Worm (Caenorhabditis elegans) whole organism, L2 larva: Measurements from ENCODE around the gene nhr-46.

Source experiments
- C34F6.9 ChIP-seq: fragments of 150-350 bp; optimal IDR thresholded peaks from 2 replicates; lab custom pipeline; 2014; ENCODE audit warnings: missing biosample characterization, missing genetic modification characterization
- F13H6.1 ChIP-seq: sonication (generic microtip); optimal IDR thresholded peaks from 2 replicates; lab custom pipeline; 2016; ENCODE audit warnings: missing genetic modification characterization, missing compliant biosample characterization
- ZK546.5 ChIP-seq: sonication (generic microtip); optimal IDR thresholded peaks from 2 replicates; lab custom pipeline; 2017; ENCODE audit warnings: missing biosample characterization, missing genetic modification characterization
- aly-2 ChIP-seq: fragments of 150-350 bp; optimal IDR thresholded peaks from 2 replicates; lab custom pipeline; 2014; ENCODE audit warnings: missing biosample characterization, missing genetic modification characterization
- ama-1 ChIP-seq: fragments of 150-350 bp; optimal IDR thresholded peaks from 2 replicates; lab custom pipeline; 2018; ENCODE audit warnings: inconsistent platforms
- blmp-1 ChIP-seq: sonication (generic microtip); optimal IDR thresholded peaks from 2 replicates; lab custom pipeline; 2017; ENCODE audit warnings: missing genetic modification characterization, mild to moderate bottlenecking, missing compliant biosample characterization, antibody characterized with exemption, moderate library complexity; ENCODE audit not compliant: insufficient read depth
- ceh-16 ChIP-seq: fragments of 150-350 bp; optimal IDR thresholded peaks from 2 replicates; lab custom pipeline; 2014; ENCODE audit warnings: missing biosample characterization, missing genetic modification characterization
- ceh-82 ChIP-seq: fragments of 150-350 bp; optimal IDR thresholded peaks from 2 replicates; lab custom pipeline; 2014; ENCODE audit warnings: missing biosample characterization, missing genetic modification characterization
- crh-2 ChIP-seq: sonication (generic microtip); optimal IDR thresholded peaks from 2 replicates; lab custom pipeline; 2017; ENCODE audit warnings: missing biosample characterization, missing genetic modification characterization
- dmd-4 ChIP-seq: sonication (generic microtip); optimal IDR thresholded peaks from 2 replicates; lab custom pipeline; 2017; ENCODE audit warnings: missing biosample characterization, missing genetic modification characterization
- egl-27 ChIP-seq: sonication (generic microtip); optimal IDR thresholded peaks from 3 replicates; lab custom pipeline; 2017; ENCODE audit warnings: missing biosample characterization, missing genetic modification reagents, missing genetic modification characterization
- elt-1 ChIP-seq: fragments of 150-350 bp; optimal IDR thresholded peaks from 2 replicates; lab custom pipeline; 2014; ENCODE audit warnings: missing biosample characterization, missing genetic modification characterization
- elt-3 ChIP-seq: sonication (generic microtip); optimal IDR thresholded peaks from 2 replicates; lab custom pipeline; 2017; ENCODE audit warnings: missing biosample characterization, missing genetic modification characterization
- fos-1 ChIP-seq: fragments of 150-350 bp; optimal IDR thresholded peaks from 2 replicates; lab custom pipeline; 2014; ENCODE audit warnings: missing biosample characterization, missing genetic modification characterization
- gmeb-1 ChIP-seq: fragments of 150-350 bp; optimal IDR thresholded peaks from 2 replicates; lab custom pipeline; 2014; ENCODE audit warnings: missing biosample characterization, missing genetic modification characterization
- lin-11 ChIP-seq: fragments of 150-350 bp; sonication (generic microtip); optimal IDR thresholded peaks from 2 replicates; lab custom pipeline; 2014; ENCODE audit warnings: missing biosample characterization, missing genetic modification characterization, inconsistent platforms, mixed read lengths
- lin-39 ChIP-seq: fragments of 150-350 bp; optimal IDR thresholded peaks from 2 replicates; lab custom pipeline; 2014; ENCODE audit warnings: missing biosample characterization, missing genetic modification reagents, missing genetic modification characterization
- lsy-2 ChIP-seq, 2 experiments: fragments of 150-350 bp in 1 of 2; sonication (generic microtip) in 1 of 2; optimal IDR thresholded peaks; 2 replicates each; lab custom pipeline; 2014 to 2017; ENCODE audit warnings: missing biosample characterization in 2 of 2, missing genetic modification characterization in 2 of 2
- mdl-1 ChIP-seq, 2 experiments: fragments of 150-350 bp in 1 of 2; sonication (generic microtip) in 1 of 2; optimal IDR thresholded peaks; 2 replicates each; lab custom pipeline; 2017; ENCODE audit warnings: missing biosample characterization in 2 of 2, missing genetic modification characterization in 2 of 2
- nhr-11 ChIP-seq: fragments of 150-350 bp; optimal IDR thresholded peaks from 2 replicates; lab custom pipeline; 2014; ENCODE audit warnings: missing biosample characterization, missing genetic modification characterization
- nhr-12 ChIP-seq: fragments of 150-350 bp; optimal IDR thresholded peaks from 2 replicates; lab custom pipeline; 2014; ENCODE audit warnings: missing biosample characterization, missing genetic modification characterization
- nhr-129 ChIP-seq: fragments of 150-350 bp; optimal IDR thresholded peaks from 2 replicates; lab custom pipeline; 2014; ENCODE audit warnings: missing biosample characterization, missing genetic modification characterization
- nhr-21 ChIP-seq: fragments of 150-350 bp; optimal IDR thresholded peaks from 2 replicates; lab custom pipeline; 2014; ENCODE audit warnings: missing biosample characterization, missing genetic modification characterization
- nhr-25 ChIP-seq: fragments of 150-350 bp; sonication (generic microtip); optimal IDR thresholded peaks from 3 replicates; lab custom pipeline; 2014; ENCODE audit warnings: missing biosample characterization, missing genetic modification characterization
- nhr-6 ChIP-seq: fragments of 150-350 bp; optimal IDR thresholded peaks from 2 replicates; lab custom pipeline; 2014; ENCODE audit warnings: missing biosample characterization, missing genetic modification characterization
- nhr-77 ChIP-seq: fragments of 150-350 bp; optimal IDR thresholded peaks from 2 replicates; lab custom pipeline; 2014; ENCODE audit warnings: missing biosample characterization, missing genetic modification characterization
- peb-1 ChIP-seq: fragments of 150-350 bp; optimal IDR thresholded peaks from 2 replicates; lab custom pipeline; 2014; ENCODE audit warnings: missing biosample characterization, missing genetic modification characterization
- skn-1 ChIP-seq: sonication (generic microtip); optimal IDR thresholded peaks from 2 replicates; lab custom pipeline; 2017; ENCODE audit warnings: missing biosample characterization, missing genetic modification characterization
- sma-3 ChIP-seq: sonication (generic microtip); optimal IDR thresholded peaks from 2 replicates; lab custom pipeline; 2016; ENCODE audit warnings: missing genetic modification reagents, missing genetic modification characterization, missing compliant biosample characterization
- sma-9 ChIP-seq, 2 experiments: fragments of 150-350 bp in 1 of 2; sonication (generic microtip) in 1 of 2; optimal IDR thresholded peaks; 2 replicates each; lab custom pipeline; 2014 to 2016; ENCODE audit warnings: missing genetic modification characterization in 2 of 2, mild to moderate bottlenecking in 1 of 2, missing biosample characterization in 1 of 2, missing compliant biosample characterization in 1 of 2, missing genetic modification reagents in 1 of 2, moderate library complexity in 1 of 2
- unc-55 ChIP-seq: fragments of 150-350 bp; sonication (generic microtip); optimal IDR thresholded peaks from 3 replicates; lab custom pipeline; 2014; ENCODE audit warnings: missing biosample characterization, missing genetic modification reagents, missing genetic modification characterization
- ztf-1 ChIP-seq: fragments of 200-800 bp; sonication (Bioruptor generic); conservative IDR thresholded peaks from 2 replicates; pipeline ENCODE4 v1.3.6; 2022; ENCODE audit warnings: missing genetic modification characterization, missing compliant biosample characterization

Gene nhr-46

DNA sequence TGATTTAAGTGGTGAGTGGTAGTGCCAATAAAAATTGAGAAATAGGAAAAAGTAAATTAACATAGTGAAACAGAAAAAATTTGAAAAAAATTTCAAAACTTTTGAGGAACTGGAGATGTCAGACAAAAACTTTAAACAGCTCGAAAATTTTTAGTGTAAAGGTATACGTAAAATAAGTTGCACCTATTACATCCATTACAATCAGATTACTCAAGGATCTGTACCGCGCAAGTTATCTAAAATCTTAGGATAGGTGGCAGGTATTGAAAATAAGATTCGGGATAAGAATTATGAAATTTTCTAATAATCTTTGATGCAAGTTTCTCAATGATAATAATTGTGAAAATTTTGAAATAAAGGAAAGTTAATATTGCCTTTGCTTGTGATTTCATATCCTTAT, 9.1 kb upstream of the nhr-46 start:
- TF ChIP-seq aly-2 (no peak), lsy-2 (tag; optimal IDR thresholded peaks at IDR 0.05; lab: Kevin White, UChicago) (no peak), ama-1 (lab: Kevin White, UChicago) (no peak), nhr-12 (tag; lab: Kevin White, UChicago) (no peak), lin-39 (tag; lab: Kevin White, UChicago) (no peak), F13H6.1 (tag; lab: Kevin White, UChicago) (no peak), elt-1 (tag; lab: Kevin White, UChicago) (no peak), nhr-11 (tag; lab: Kevin White, UChicago) (no peak), dmd-4 (tag; lab: Kevin White, UChicago) (no peak), crh-2 (tag; lab: Kevin White, UChicago) (no peak), unc-55 (GFP tag; lab: Kevin White, UChicago) (no peak)

DNA sequence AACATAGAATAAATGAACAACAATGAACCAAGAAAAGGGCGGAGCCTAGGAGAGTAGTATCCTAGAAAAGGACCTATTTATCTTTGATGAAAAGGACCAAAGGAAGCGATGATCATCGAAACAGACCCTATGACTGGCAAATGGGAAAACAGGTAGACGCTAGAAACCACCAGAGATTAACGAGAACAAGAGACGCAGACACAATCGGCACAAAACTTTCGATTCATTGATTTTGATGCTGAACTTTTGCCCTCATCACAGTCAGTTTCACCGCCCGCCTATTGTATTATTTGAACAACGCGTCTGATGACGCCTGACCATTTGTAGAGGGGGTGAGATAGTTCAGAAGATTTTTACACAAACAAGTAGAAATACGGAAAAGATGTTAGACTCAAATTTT, 8.0 kb upstream of the nhr-46 start:
- peak; percentile 3 for TF ChIP-seq ceh-16 (tag; lab: Kevin White, UChicago)
- peak; percentile 1 for TF ChIP-seq F13H6.1 (tag; lab: Kevin White, UChicago)
- peak; percentile 48 for TF ChIP-seq nhr-129 (tag; lab: Kevin White, UChicago)
- TF ChIP-seq ceh-82 (tag; lab: Kevin White, UChicago): no peak
- TF ChIP-seq gmeb-1: peak; percentile 18
- TF ChIP-seq lin-11 (tag; lab: Kevin White, UChicago): no peak
- TF ChIP-seq fos-1 (tag; lab: Kevin White, UChicago): peak; percentile 52
- TF ChIP-seq nhr-21 (tag; lab: Kevin White, UChicago): peak; percentile 36
- TF ChIP-seq mdl-1 (tag; optimal IDR thresholded peaks at IDR 0.05; lab: Kevin White, UChicago): no peak
- TF ChIP-seq sma-3 (GFP tag; lab: Kevin White, UChicago): peak; percentile 25
- peak; percentile 17 for TF ChIP-seq egl-27 (tag; lab: Kevin White, UChicago)
- peak; percentile 78 for TF ChIP-seq sma-9 (GFP tag; optimal IDR thresholded peaks at IDR 0.05; lab: Kevin White, UChicago)
- no peak for TF ChIP-seq sma-9 (tag; optimal IDR thresholded peaks at IDR 0.05; lab: Kevin White, UChicago)
- peak; percentile 53 for TF ChIP-seq crh-2 (tag; lab: Kevin White, UChicago)
- peak; percentile 45 for TF ChIP-seq nhr-25
- peak; percentile 93 for TF ChIP-seq blmp-1 (tag; lab: Kevin White, UChicago)

DNA sequence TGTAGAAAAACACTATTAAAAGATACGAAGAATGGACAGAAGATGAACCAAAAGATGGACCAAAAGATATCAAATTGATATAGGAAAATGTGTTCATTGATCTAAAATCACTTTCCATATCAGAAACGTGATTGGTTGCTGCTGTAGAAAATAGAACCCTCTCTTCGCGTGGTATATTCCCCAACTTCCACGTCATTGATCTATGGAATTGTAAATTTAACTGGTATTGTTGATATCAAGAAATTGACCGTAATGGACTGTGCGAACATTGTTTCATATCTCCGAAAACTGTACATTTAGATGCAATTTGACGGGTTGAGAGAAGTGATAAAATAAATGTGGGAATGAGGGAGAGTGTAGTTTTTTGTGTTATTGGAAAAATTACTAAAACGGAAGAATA, 6.7 kb upstream of the nhr-46 start:
- TF ChIP-seq gmeb-1 (peak; percentile 0), nhr-21 (tag; lab: Kevin White, UChicago) (peak; percentile 97), crh-2 (tag; lab: Kevin White, UChicago) (peak; percentile 88), sma-3 (GFP tag; lab: Kevin White, UChicago) (peak; percentile 81), lsy-2 (tag; optimal IDR thresholded peaks at IDR 0.05; lab: Kevin White, UChicago) (peak in 1 of 2 experiments; percentile 14), C34F6.9 (no peak), elt-3 (no peak), unc-55 (GFP tag; lab: Kevin White, UChicago) (no peak), nhr-25 (peak; percentile 88), blmp-1 (tag; lab: Kevin White, UChicago) (peak; percentile 95), nhr-129 (tag; lab: Kevin White, UChicago) (no peak), sma-9 (GFP tag; optimal IDR thresholded peaks at IDR 0.05; lab: Kevin White, UChicago) (peak; percentile 98), sma-9 (tag; optimal IDR thresholded peaks at IDR 0.05; lab: Kevin White, UChicago) (no peak), ZK546.5 (no peak), F13H6.1 (tag; lab: Kevin White, UChicago) (no peak), mdl-1 (tag; optimal IDR thresholded peaks at IDR 0.05; lab: Kevin White, UChicago) (peak in 1 of 2 experiments; percentile 16), lin-11 (tag; lab: Kevin White, UChicago) (no peak), egl-27 (tag; lab: Kevin White, UChicago) (peak; percentile 51), fos-1 (tag; lab: Kevin White, UChicago) (peak; percentile 67), peb-1 (tag; lab: Kevin White, UChicago) (no peak), nhr-6 (tag; lab: Kevin White, UChicago) (peak; percentile 68)
- TF ChIP-seq, all 48 proteins: peak for 12

DNA sequence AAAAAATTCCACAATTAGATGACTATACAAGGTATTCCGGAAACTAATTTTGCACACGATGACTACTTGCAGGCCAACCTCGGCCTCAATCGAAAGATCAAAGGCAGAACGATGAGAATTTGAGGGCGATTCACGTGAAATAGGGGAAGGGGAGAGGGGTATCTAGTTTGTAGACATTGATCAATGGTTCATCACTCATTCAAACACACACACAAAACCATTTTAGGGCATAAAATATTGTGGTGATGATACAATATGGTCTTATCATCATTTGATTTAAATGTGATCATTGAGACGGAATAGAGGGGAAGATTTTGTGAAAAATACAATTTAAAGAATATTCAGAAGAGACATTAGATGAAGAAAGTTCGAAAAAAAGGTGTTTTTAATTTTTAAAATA, 5.1 kb upstream of the nhr-46 start:
- TF ChIP-seq fos-1 (tag; lab: Kevin White, UChicago) (peak; percentile 82), gmeb-1 (peak; percentile 4), lin-11 (tag; lab: Kevin White, UChicago) (no peak), nhr-25 (peak; percentile 43), nhr-129 (tag; lab: Kevin White, UChicago) (peak; percentile 34), nhr-77 (tag; lab: Kevin White, UChicago) (no peak), skn-1 (no peak), dmd-4 (tag; lab: Kevin White, UChicago) (no peak), crh-2 (tag; lab: Kevin White, UChicago) (peak; percentile 50), sma-9 (GFP tag; optimal IDR thresholded peaks at IDR 0.05; lab: Kevin White, UChicago) (peak; percentile 88), sma-9 (tag; optimal IDR thresholded peaks at IDR 0.05; lab: Kevin White, UChicago) (no peak), peb-1 (tag; lab: Kevin White, UChicago) (no peak), nhr-21 (tag; lab: Kevin White, UChicago) (peak; percentile 36), ztf-1 (no peak), F13H6.1 (tag; lab: Kevin White, UChicago) (peak; percentile 11), elt-1 (tag; lab: Kevin White, UChicago) (no peak)
